Fruit fly (Drosophila melanogaster) whole organism, embryonic: ENCODE results near the gene CG4596.
A peak's percentile ranks its signal among the peaks of the same experiment; 100 is the strongest.

Source experiments
- Ada2b ChIP-seq: fragments of 200-800 bp; sonication (Bioruptor generic); IDR thresholded peaks from 2 replicates; pipeline ENCODE4 v1.3.6; 2022; ENCODE audit warnings: missing biosample characterization, missing genetic modification characterization
- BtbVII ChIP-seq: fragments of 200-800 bp; sonication (Bioruptor generic); optimal IDR thresholded peaks from 3 replicates; lab custom pipeline; 2017; ENCODE audit warnings: missing biosample characterization, mild to moderate bottlenecking, missing genetic modification characterization
- CG10959 ChIP-seq: fragments of 200-800 bp; sonication (Bioruptor generic); IDR thresholded peaks from 2 replicates; pipeline ENCODE4 v1.3.6; 2022; ENCODE audit warnings: missing biosample characterization, missing genetic modification characterization
- CG11247 ChIP-seq: fragments of 200-800 bp; sonication (Bioruptor generic); IDR thresholded peaks from 2 replicates; pipeline ENCODE4 v1.3.6; 2022; ENCODE audit warnings: missing biosample characterization, missing genetic modification characterization
- CG11560 ChIP-seq: fragments of 200-800 bp; sonication (Bioruptor generic); IDR thresholded peaks from 3 replicates; pipeline ENCODE4 v1.3.6; 2022; ENCODE audit warnings: missing biosample characterization, missing genetic modification characterization
- CG11696 ChIP-seq: fragments of 200-800 bp; sonication (Bioruptor generic); IDR thresholded peaks from 2 replicates; pipeline ENCODE4 v1.3.6; 2022; ENCODE audit warnings: missing biosample characterization, missing genetic modification characterization
- CG14860 ChIP-seq: fragments of 200-800 bp; sonication (Bioruptor generic); IDR thresholded peaks from 3 replicates; pipeline ENCODE4 v1.3.6; 2022; ENCODE audit warnings: missing biosample characterization, missing genetic modification characterization; ENCODE audit not compliant: partially characterized antibody
- CG15073 ChIP-seq: fragments of 200-800 bp; sonication (Bioruptor generic); optimal IDR thresholded peaks from 2 replicates; lab custom pipeline; 2016; ENCODE audit warnings: missing biosample characterization, missing genetic modification characterization
- CG1602 ChIP-seq: fragments of 200-800 bp; sonication (Bioruptor generic); optimal IDR thresholded peaks from 3 replicates; lab custom pipeline; 2016; ENCODE audit warnings: missing biosample characterization, missing genetic modification characterization
- CG16863 ChIP-seq: fragments of 200-800 bp; sonication (Bioruptor generic); optimal IDR thresholded peaks from 3 replicates; lab custom pipeline; 2016; ENCODE audit warnings: missing biosample characterization, missing genetic modification characterization
- CG17361 ChIP-seq: fragments of 200-800 bp; sonication (Bioruptor generic); IDR thresholded peaks from 3 replicates; pipeline ENCODE4 v1.3.6; 2022; ENCODE audit warnings: missing biosample characterization, missing genetic modification characterization
- CG17802 ChIP-seq: fragments of 200-800 bp; sonication (Bioruptor generic); optimal IDR thresholded peaks from 2 replicates; lab custom pipeline; 2018; ENCODE audit warnings: missing biosample characterization, mild to moderate bottlenecking, missing genetic modification characterization, moderate library complexity
- CG17829 ChIP-seq: fragments of 200-800 bp; optimal IDR thresholded peaks from 2 replicates; lab custom pipeline; 2019; ENCODE audit warnings: missing biosample characterization, mild to moderate bottlenecking, missing genetic modification characterization, moderate library complexity
- CG1792 ChIP-seq: fragments of 200-800 bp; sonication (Bioruptor generic); optimal IDR thresholded peaks from 2 replicates; lab custom pipeline; 2016; ENCODE audit warnings: missing biosample characterization, missing genetic modification characterization
- CG18476 ChIP-seq: fragments of 200-800 bp; sonication (Bioruptor generic); optimal IDR thresholded peaks from 2 replicates; lab custom pipeline; 2016; ENCODE audit warnings: missing biosample characterization, mild to moderate bottlenecking, missing genetic modification characterization
- CG31441 ChIP-seq: fragments of 200-800 bp; sonication (Bioruptor generic); IDR thresholded peaks from 2 replicates; pipeline ENCODE4 v1.3.6; 2022; ENCODE audit warnings: missing biosample characterization, missing genetic modification characterization
- CG32532 ChIP-seq: fragments of 200-800 bp; sonication (Bioruptor generic); IDR thresholded peaks from 2 replicates; pipeline ENCODE4 v1.3.6; 2022; ENCODE audit warnings: missing biosample characterization, missing genetic modification characterization
- CG32767 ChIP-seq: fragments of 200-800 bp; sonication (Bioruptor generic); IDR thresholded peaks from 2 replicates; pipeline ENCODE4 v1.3.6; 2022; ENCODE audit warnings: missing biosample characterization, missing genetic modification characterization
- CG32772 ChIP-seq: fragments of 200-800 bp; sonication (Bioruptor generic); IDR thresholded peaks from 2 replicates; pipeline ENCODE4 v1.3.6; 2022; ENCODE audit warnings: missing biosample characterization, missing genetic modification characterization
- CG3847 ChIP-seq: fragments of 200-800 bp; sonication (Bioruptor generic); IDR thresholded peaks from 2 replicates; pipeline ENCODE4 v1.3.6; 2022; ENCODE audit warnings: missing biosample characterization, missing genetic modification characterization
- CG4617 ChIP-seq: fragments of 200-800 bp; sonication (Bioruptor generic); optimal IDR thresholded peaks from 3 replicates; lab custom pipeline; 2016; ENCODE audit warnings: missing biosample characterization, missing genetic modification characterization, borderline replicate concordance
- CG4730 ChIP-seq: fragments of 200-800 bp; sonication (Bioruptor generic); IDR thresholded peaks from 2 replicates; pipeline ENCODE4 v1.3.6; 2022; ENCODE audit warnings: missing biosample characterization, missing genetic modification characterization
- CG6689 ChIP-seq: fragments of 200-800 bp; sonication (Bioruptor generic); IDR thresholded peaks from 2 replicates; pipeline ENCODE4 v1.3.6; 2022; ENCODE audit warnings: missing biosample characterization, missing genetic modification characterization
- CG6813 ChIP-seq: fragments of 200-800 bp; sonication (Bioruptor generic); optimal IDR thresholded peaks from 2 replicates; lab custom pipeline; 2017; ENCODE audit warnings: missing biosample characterization, missing genetic modification characterization, mild to moderate bottlenecking, moderate library complexity, missing genetic modification reagents
- CG7963 ChIP-seq: fragments of 200-800 bp; sonication (Bioruptor generic); IDR thresholded peaks from 3 replicates; pipeline ENCODE4 v1.3.6; 2022; ENCODE audit warnings: missing biosample characterization, missing genetic modification characterization; ENCODE audit not compliant: partially characterized antibody
- CG9876 ChIP-seq: fragments of 200-800 bp; sonication (Bioruptor generic); optimal IDR thresholded peaks from 2 replicates; lab custom pipeline; 2016; ENCODE audit warnings: missing biosample characterization, missing genetic modification characterization
- Deaf1 ChIP-seq: fragments of 200-800 bp; optimal IDR thresholded peaks from 3 replicates; lab custom pipeline; 2019; ENCODE audit warnings: missing biosample characterization, mild to moderate bottlenecking, missing genetic modification characterization, moderate library complexity
- Hsf ChIP-seq: fragments of 200-800 bp; sonication (Bioruptor generic); optimal IDR thresholded peaks from 3 replicates; lab custom pipeline; 2016; ENCODE audit warnings: missing biosample characterization, missing genetic modification characterization
- Meics ChIP-seq: fragments of 200-800 bp; sonication (Bioruptor generic); optimal IDR thresholded peaks from 2 replicates; lab custom pipeline; 2017; ENCODE audit warnings: missing biosample characterization, mild to moderate bottlenecking, missing genetic modification characterization
- Nf-YA ChIP-seq: fragments of 200-800 bp; sonication (Bioruptor generic); IDR thresholded peaks from 2 replicates; pipeline ENCODE4 v1.3.6; 2022; ENCODE audit warnings: missing biosample characterization, missing genetic modification characterization
- Six4 ChIP-seq: fragments of 200-800 bp; sonication (Bioruptor generic); optimal IDR thresholded peaks from 2 replicates; lab custom pipeline; 2016; ENCODE audit warnings: missing biosample characterization, missing genetic modification characterization
- Sry-δ ChIP-seq: fragments of 200-800 bp; sonication (Bioruptor generic); optimal IDR thresholded peaks from 2 replicates; lab custom pipeline; 2016; ENCODE audit warnings: missing biosample characterization, missing genetic modification characterization
- bcd ChIP-seq: fragments of 200-800 bp; sonication (Bioruptor generic); optimal IDR thresholded peaks from 2 replicates; lab custom pipeline; 2017; ENCODE audit warnings: missing biosample characterization, mild to moderate bottlenecking, missing genetic modification characterization
- crol ChIP-seq: fragments of 200-800 bp; sonication (Bioruptor generic); IDR thresholded peaks from 2 replicates; pipeline ENCODE4 v1.3.6; 2022; ENCODE audit warnings: missing biosample characterization, missing genetic modification characterization
- disco-r ChIP-seq: fragments of 200-800 bp; sonication (Bioruptor generic); optimal IDR thresholded peaks from 2 replicates; lab custom pipeline; 2016; ENCODE audit warnings: missing biosample characterization, missing genetic modification characterization
- en ChIP-seq: fragments of 200-800 bp; sonication (Bioruptor generic); optimal IDR thresholded peaks from 2 replicates; lab custom pipeline; 2016; ENCODE audit warnings: missing biosample characterization, missing genetic modification characterization
- gro ChIP-seq: fragments of 200-800 bp; sonication (Bioruptor generic); optimal IDR thresholded peaks from 2 replicates; lab custom pipeline; 2016; ENCODE audit warnings: missing biosample characterization, missing genetic modification characterization
- hbn ChIP-seq: fragments of 200-800 bp; sonication (Bioruptor generic); IDR thresholded peaks from 2 replicates; pipeline ENCODE4 v1.3.6; 2022; ENCODE audit warnings: missing biosample characterization, missing genetic modification characterization; ENCODE audit not compliant: partially characterized antibody
- lola ChIP-seq, 3 experiments: fragments of >200 bp in 2 of 3; fragments of 200-800 bp in 1 of 3; sonication (Bioruptor generic) in 1 of 3; optimal IDR thresholded peaks; 2 replicates each; lab custom pipeline; 2017 to 2019; ENCODE audit warnings: missing biosample characterization in 3 of 3, missing genetic modification characterization in 3 of 3, mild to moderate bottlenecking in 1 of 3, moderate library complexity in 1 of 3
- odd ChIP-seq: fragments of 200-800 bp; sonication (Bioruptor generic); optimal IDR thresholded peaks from 2 replicates; lab custom pipeline; 2017; ENCODE audit warnings: missing biosample characterization, mild to moderate bottlenecking, missing genetic modification characterization
- pfk ChIP-seq: fragments of 200-800 bp; sonication (Bioruptor generic); optimal IDR thresholded peaks from 2 replicates; lab custom pipeline; 2018; ENCODE audit warnings: missing biosample characterization, mild to moderate bottlenecking, missing genetic modification characterization, moderate library complexity
- pho ChIP-seq: fragments of 200-800 bp; sonication (Bioruptor generic); optimal IDR thresholded peaks from 2 replicates; lab custom pipeline; 2016; ENCODE audit warnings: missing biosample characterization, missing genetic modification characterization
- sd ChIP-seq: fragments of 200-800 bp; sonication (Bioruptor generic); optimal IDR thresholded peaks from 3 replicates; lab custom pipeline; 2018; ENCODE audit warnings: missing biosample characterization, mild to moderate bottlenecking, missing genetic modification characterization, moderate library complexity
- seq ChIP-seq: fragments of 200-800 bp; sonication (Bioruptor generic); IDR thresholded peaks from 2 replicates; pipeline ENCODE4 v1.3.6; 2022; ENCODE audit warnings: missing biosample characterization, missing genetic modification characterization
- slbo ChIP-seq: fragments of 200-800 bp; sonication (Bioruptor generic); IDR thresholded peaks from 2 replicates; pipeline ENCODE4 v1.3.6; 2022; ENCODE audit warnings: missing biosample characterization, missing genetic modification characterization
- sr ChIP-seq: fragments of 200-800 bp; sonication (Bioruptor generic); IDR thresholded peaks from 3 replicates; pipeline ENCODE4 v1.3.6; 2022; ENCODE audit warnings: missing biosample characterization, missing genetic modification characterization
- tap ChIP-seq: fragments of 200-800 bp; optimal IDR thresholded peaks from 3 replicates; lab custom pipeline; 2019; ENCODE audit warnings: missing biosample characterization, mild to moderate bottlenecking, missing genetic modification characterization, moderate library complexity
- tgo ChIP-seq: fragments of 200-800 bp; sonication (Bioruptor generic); IDR thresholded peaks from 3 replicates; pipeline ENCODE4 v1.3.6; 2022; ENCODE audit warnings: missing biosample characterization, missing genetic modification characterization
- tll ChIP-seq, 2 experiments: fragments of 200-800 bp in 1 of 2; fragments of >200 bp in 1 of 2; sonication (Bioruptor generic) in 1 of 2; optimal IDR thresholded peaks; 2 replicates each; lab custom pipeline; 2017 to 2019; ENCODE audit warnings: missing biosample characterization in 2 of 2, missing genetic modification characterization in 2 of 2, mild to moderate bottlenecking in 1 of 2, moderate library complexity in 1 of 2
- usp ChIP-seq: fragments of >200 bp; optimal IDR thresholded peaks from 2 replicates; lab custom pipeline; 2017; ENCODE audit warnings: missing biosample characterization, missing genetic modification characterization
- vvl ChIP-seq: fragments of 200-800 bp; sonication (Bioruptor generic); IDR thresholded peaks from 2 replicates; pipeline ENCODE4 v1.3.6; 2022; ENCODE audit warnings: missing biosample characterization, missing genetic modification characterization

Gene CG4596

DNA sequence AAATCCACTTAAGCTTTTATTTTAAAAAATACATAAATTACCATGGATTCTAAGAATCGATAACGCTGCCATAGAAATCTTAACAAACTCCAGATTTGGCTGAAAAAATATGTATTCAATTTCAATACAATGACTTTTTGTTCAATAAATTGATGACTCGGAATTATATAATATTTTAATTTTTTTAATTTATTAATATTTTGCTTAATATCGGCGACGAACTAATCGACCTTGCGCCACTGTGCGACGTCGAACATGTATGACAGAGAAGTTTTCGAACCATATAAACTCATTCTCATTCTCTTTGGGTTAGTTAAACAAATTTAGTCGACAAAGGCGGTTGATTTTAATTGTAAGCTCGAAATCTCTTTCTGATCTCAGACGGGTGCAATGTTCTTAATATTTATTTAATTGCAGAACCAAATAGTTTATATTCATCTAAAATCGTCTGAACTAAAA lies 23.3 kb upstream of the CG4596 start, which contains the start of gene CG42394 (continued):
- peak; percentile 97 for TF ChIP-seq bcd (GFP tag; lab: Kevin White, UChicago)
- TF ChIP-seq CG16863, result peak; percentile 62
- peak; percentile 67 for TF ChIP-seq CG4617 (GFP tag; lab: Kevin White, UChicago)
- TF ChIP-seq tll (GFP tag; optimal IDR thresholded peaks at IDR 0.05; lab: Kevin White, UChicago), result no peak
- TF ChIP-seq Six4 (GFP tag; lab: Kevin White, UChicago), result peak; percentile 95
- no peak for TF ChIP-seq en (GFP tag; lab: Kevin White, UChicago)
- TF ChIP-seq CG32767 (GFP tag; lab: Robert Waterston, UW), result peak; percentile 89
- TF ChIP-seq sd, result peak; percentile 72
- TF ChIP-seq Meics (GFP tag; lab: Kevin White, UChicago), result peak; percentile 97
- peak; percentile 68 for TF ChIP-seq pho (GFP tag; lab: Kevin White, UChicago)
- TF ChIP-seq pfk (GFP tag; lab: Kevin White, UChicago), result peak; percentile 30
- TF ChIP-seq seq (GFP tag; lab: Robert Waterston, UW), result peak; percentile 93
- peak; percentile 89 for TF ChIP-seq slbo (GFP tag; lab: Robert Waterston, UW)
- TF ChIP-seq Deaf1 (tag; lab: Kevin White, UChicago), result peak; percentile 86
- TF ChIP-seq vvl (GFP tag; lab: Robert Waterston, UW), result peak; percentile 97
- TF ChIP-seq tgo (GFP tag; lab: Robert Waterston, UW), result peak; percentile 93
- TF ChIP-seq lola (GFP tag; optimal IDR thresholded peaks at IDR 0.05; lab: Kevin White, UChicago), result peak in 1 of 3 experiments; percentile 96
- TF ChIP-seq gro (GFP tag; lab: Kevin White, UChicago), result no peak
- TF ChIP-seq Sry-δ (GFP tag; lab: Kevin White, UChicago), result peak; percentile 19
- TF ChIP-seq CG17361, result peak; percentile 99
- TF ChIP-seq CG18476 (GFP tag; lab: Kevin White, UChicago), result peak; percentile 91
- TF ChIP-seq usp (GFP tag; lab: Kevin White, UChicago), result no peak
- TF ChIP-seq CG31441 (GFP tag; lab: Robert Waterston, UW), result peak; percentile 99
- peak; percentile 97 for TF ChIP-seq CG6813
- TF ChIP-seq CG9876 (GFP tag; lab: Kevin White, UChicago), result no peak
- peak; percentile 97 for TF ChIP-seq CG32532 (GFP tag; lab: Robert Waterston, UW)
- peak; percentile 47 for TF ChIP-seq CG1792 (GFP tag; lab: Kevin White, UChicago)
- TF ChIP-seq CG1602 (GFP tag; lab: Kevin White, UChicago), result peak; percentile 92
- TF ChIP-seq CG4730 (GFP tag; lab: Robert Waterston, UW), result peak; percentile 85
- peak; percentile 97 for TF ChIP-seq BtbVII
- no peak for TF ChIP-seq CG7963 (GFP tag; lab: Robert Waterston, UW)
- TF ChIP-seq sr (GFP tag; lab: Robert Waterston, UW), result peak; percentile 70; the same call in 1 of the 3 replicates
- peak; percentile 93 for TF ChIP-seq odd (GFP tag; lab: Kevin White, UChicago)
- peak; percentile 90 for TF ChIP-seq tap (tag; lab: Kevin White, UChicago)
- TF ChIP-seq crol, result peak; percentile 40; the same call in 1 of the 2 replicates
- TF ChIP-seq CG15073, result peak; percentile 53
- peak; percentile 28 for TF ChIP-seq disco-r (GFP tag; lab: Kevin White, UChicago)
- peak; percentile 90 for TF ChIP-seq CG11247 (GFP tag; lab: Robert Waterston, UW)
- peak; percentile 87 for TF ChIP-seq CG3847 (GFP tag; lab: Robert Waterston, UW)
- TF ChIP-seq CG10959, result peak; percentile 93
- peak; percentile 88 for TF ChIP-seq CG11696 (GFP tag; lab: Robert Waterston, UW)
- peak; percentile 95 for TF ChIP-seq Ada2b (GFP tag; lab: Robert Waterston, UW)
- TF ChIP-seq CG32772 (GFP tag; lab: Robert Waterston, UW), result peak; percentile 89
- TF ChIP-seq Hsf (GFP tag; lab: Kevin White, UChicago), result peak; percentile 84
- peak; percentile 8; the same call in 1 of the 3 replicates for TF ChIP-seq CG11560 (tag; lab: Robert Waterston, UW)
- TF ChIP-seq hbn (GFP tag; lab: Robert Waterston, UW), result no peak
- peak; percentile 80 for TF ChIP-seq CG17802 (tag; lab: Kevin White, UChicago)
- TF ChIP-seq CG14860 (GFP tag; lab: Robert Waterston, UW), result peak; percentile 50; the same call in 1 of the 3 replicates
- TF ChIP-seq CG17829 (tag; lab: Kevin White, UChicago), result peak; percentile 98
- peak; percentile 93 for TF ChIP-seq CG6689 (GFP tag; lab: Robert Waterston, UW)
- TF ChIP-seq Nf-YA (GFP tag; lab: Robert Waterston, UW), result peak; percentile 91
